Fruit fly (Drosophila melanogaster): Measurements from ENCODE around the gene otu.

dm6 chrX:8483671-8484070, 5.7 kb downstream of the otu start, which contains the start of gene CG33223:
- TF ChIP-seq fd59A (GFP tag; optimal IDR thresholded peaks at IDR 0.05), result no peak
- no peak for TF ChIP-seq Blimp-1 (GFP tag; optimal IDR thresholded peaks at IDR 0.05)
- TF ChIP-seq net (GFP tag; optimal IDR thresholded peaks at IDR 0.05), result no peak
- TF ChIP-seq CG11294 (GFP tag; IDR thresholded peaks at IDR 0.05), result no peak
- TF ChIP-seq lz (GFP tag; optimal IDR thresholded peaks at IDR 0.05), result no peak
- TF ChIP-seq CG9139 (GFP tag; optimal IDR thresholded peaks at IDR 0.05), result no peak
- no peak for TF ChIP-seq Sox15 (GFP tag; optimal IDR thresholded peaks at IDR 0.05)
- no peak for TF ChIP-seq CG1621 (tag; optimal IDR thresholded peaks at IDR 0.05)
- TF ChIP-seq CG15336 (GFP tag; IDR thresholded peaks at IDR 0.05), result no peak
- no peak for TF ChIP-seq pdm3 (GFP tag; optimal IDR thresholded peaks at IDR 0.05)
- TF ChIP-seq Smox (GFP tag; optimal IDR thresholded peaks at IDR 0.05), result no peak
- TF ChIP-seq CG3919 (GFP tag; optimal IDR thresholded peaks at IDR 0.05), result no peak
- no peak for TF ChIP-seq CG10631 (GFP tag; optimal IDR thresholded peaks at IDR 0.05)
- TF ChIP-seq Met (GFP tag; optimal IDR thresholded peaks at IDR 0.05), result no peak
